Worm (Caenorhabditis elegans) whole organism, mixed stage, embryonic: ENCODE measurements around the gene frm-10.

Source experiments
- lsy-2 ChIP-seq: fragments of 150-350 bp; optimal IDR thresholded peaks from 2 replicates; lab custom pipeline; 2014; ENCODE audit warnings: missing biosample characterization, missing genetic modification characterization
- snpc-4 ChIP-seq: fragments of 150-350 bp; optimal IDR thresholded peaks from 2 replicates; lab custom pipeline; 2014; ENCODE audit warnings: missing biosample characterization, missing genetic modification characterization
- unc-39 ChIP-seq: fragments of 150-350 bp; optimal IDR thresholded peaks from 2 replicates; lab custom pipeline; 2014; ENCODE audit warnings: missing biosample characterization, missing genetic modification characterization

DNA sequence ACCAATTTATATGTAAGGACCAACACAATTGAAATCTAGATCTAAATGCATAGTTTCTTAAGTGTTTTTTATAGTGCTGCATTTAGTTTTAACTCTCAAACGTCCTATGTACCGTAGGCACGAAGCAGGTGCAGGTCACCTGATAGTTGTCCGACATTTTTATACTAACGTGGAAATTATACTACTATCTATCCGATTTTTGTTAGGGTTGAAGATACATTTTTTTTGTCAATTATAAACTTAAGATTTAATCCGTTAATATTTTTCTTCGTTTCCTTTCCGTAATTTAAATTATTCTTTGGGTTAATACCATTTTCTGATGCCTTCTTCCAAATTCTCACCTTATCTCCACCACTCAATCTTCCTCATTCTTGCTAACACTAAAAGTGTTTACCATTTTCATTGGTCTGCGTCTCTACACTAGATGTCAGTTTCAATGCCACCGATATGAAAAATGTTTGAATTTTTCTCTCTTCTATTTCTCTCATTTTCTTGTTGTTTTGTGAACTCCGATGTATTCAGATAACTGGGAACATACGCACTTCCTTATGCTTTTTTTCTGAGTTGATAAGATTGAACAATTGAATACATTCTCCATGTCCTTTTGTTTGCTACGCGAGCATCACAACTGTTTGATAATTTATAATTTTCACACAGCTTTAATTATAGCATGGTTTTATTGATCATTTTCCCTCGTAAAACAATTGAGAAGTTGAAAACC lies 17.6 kb upstream of the frm-10 start, which contains the start of gene Y2H9A.4:
- TF ChIP-seq snpc-4 (no peak), unc-39 (no peak), lsy-2 (no peak)
